Worm (Caenorhabditis elegans): ENCODE measurements around the gene msrp-5.

DNA sequence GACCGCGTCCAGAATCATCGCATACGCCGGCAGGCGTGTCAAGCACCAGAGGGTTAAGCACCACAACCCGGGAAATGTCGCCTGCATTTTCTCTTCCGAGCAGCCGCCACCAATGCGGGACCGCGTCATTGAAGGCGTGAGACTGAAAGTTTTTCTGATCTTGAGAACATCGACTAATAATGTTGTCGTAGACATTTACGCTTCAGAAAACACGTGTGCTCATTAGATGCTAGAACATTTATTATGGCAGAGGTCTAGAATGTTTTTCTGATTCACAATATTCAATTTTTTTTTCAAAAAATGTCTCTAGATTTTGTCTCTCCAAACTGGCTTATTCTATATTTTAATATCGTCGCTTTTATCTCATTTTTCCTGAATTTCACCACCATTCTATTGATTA lies 39.9 kb downstream of the msrp-5 start, which contains the start of gene sri-47:
- TF ChIP-seq ama-1 (optimal IDR thresholded peaks at IDR 0.05) (no peak), ama-1 (GFP tag; optimal IDR thresholded peaks at IDR 0.05) (no peak), egl-44 (GFP tag; IDR thresholded peaks at IDR 0.05) (no peak), snpc-4 (GFP tag; optimal IDR thresholded peaks at IDR 0.05) (no peak), snpc-4 (tag; optimal IDR thresholded peaks at IDR 0.05) (no peak), unc-62 (GFP tag; optimal IDR thresholded peaks at IDR 0.05) (no peak), ztf-18 (tag; optimal IDR thresholded peaks at IDR 0.05) (no peak), repo-1 (tag; optimal IDR thresholded peaks at IDR 0.05) (no peak), nfyb-1 (GFP tag; IDR thresholded peaks at IDR 0.05) (no peak), ZK185.1 (tag; optimal IDR thresholded peaks at IDR 0.05; ENCODE audit: poor library complexity, severe bottlenecking) (no peak), C06A6.2 (GFP tag; conservative IDR thresholded peaks at IDR 0.05) (no peak)
